Fruit fly (Drosophila melanogaster) whole organism, embryonic: ENCODE data around the gene CG15044.

Experiments used
- Ada2b ChIP-seq: fragments of 200-800 bp; sonication (Bioruptor generic); IDR thresholded peaks from 2 replicates; pipeline ENCODE4 v1.3.6; 2022; ENCODE audit warnings: missing biosample characterization, missing genetic modification characterization
- Bgb ChIP-seq: fragments of 200-800 bp; sonication (Bioruptor generic); IDR thresholded peaks from 2 replicates; pipeline ENCODE4 v1.3.6; 2022; ENCODE audit warnings: missing biosample characterization, missing genetic modification characterization; ENCODE audit not compliant: partially characterized antibody
- BtbVII ChIP-seq: fragments of 200-800 bp; sonication (Bioruptor generic); optimal IDR thresholded peaks from 3 replicates; lab custom pipeline; 2017; ENCODE audit warnings: missing biosample characterization, mild to moderate bottlenecking, missing genetic modification characterization
- CG10959 ChIP-seq: fragments of 200-800 bp; sonication (Bioruptor generic); IDR thresholded peaks from 2 replicates; pipeline ENCODE4 v1.3.6; 2022; ENCODE audit warnings: missing biosample characterization, missing genetic modification characterization
- CG11504 ChIP-seq: fragments of 200-800 bp; sonication (Bioruptor generic); optimal IDR thresholded peaks from 3 replicates; lab custom pipeline; 2019; ENCODE audit warnings: missing biosample characterization, mild to moderate bottlenecking, missing genetic modification characterization, moderate library complexity
- CG11560 ChIP-seq: fragments of 200-800 bp; sonication (Bioruptor generic); IDR thresholded peaks from 3 replicates; pipeline ENCODE4 v1.3.6; 2022; ENCODE audit warnings: missing biosample characterization, missing genetic modification characterization
- CG12071 ChIP-seq: fragments of 200-800 bp; sonication (Bioruptor generic); optimal IDR thresholded peaks from 3 replicates; lab custom pipeline; 2018; ENCODE audit warnings: missing biosample characterization, mild to moderate bottlenecking, missing genetic modification characterization
- CG12219 ChIP-seq: fragments of 200-800 bp; sonication (Bioruptor generic); optimal IDR thresholded peaks from 3 replicates; lab custom pipeline; 2018; ENCODE audit warnings: missing biosample characterization, mild to moderate bottlenecking, missing genetic modification characterization
- CG12659 ChIP-seq: fragments of 200-800 bp; sonication (Bioruptor generic); optimal IDR thresholded peaks from 3 replicates; lab custom pipeline; 2017; ENCODE audit warnings: mild to moderate bottlenecking, missing biosample characterization, missing genetic modification reagents, missing genetic modification characterization
- CG12744 ChIP-seq: fragments of 200-800 bp; sonication (Bioruptor generic); optimal IDR thresholded peaks from 2 replicates; lab custom pipeline; 2016; ENCODE audit warnings: missing biosample characterization, missing genetic modification characterization
- CG13296 ChIP-seq: fragments of 200-800 bp; sonication (Bioruptor generic); optimal IDR thresholded peaks from 3 replicates; lab custom pipeline; 2018; ENCODE audit warnings: missing biosample characterization, mild to moderate bottlenecking, missing genetic modification characterization
- CG16779 ChIP-seq: fragments of 200-800 bp; sonication (Bioruptor generic); IDR thresholded peaks from 2 replicates; pipeline ENCODE4 v1.3.6; 2022; ENCODE audit warnings: missing biosample characterization, missing genetic modification characterization
- CG17359 ChIP-seq: fragments of 200-800 bp; sonication (Bioruptor generic); optimal IDR thresholded peaks from 3 replicates; lab custom pipeline; 2018; ENCODE audit warnings: missing biosample characterization, mild to moderate bottlenecking, missing genetic modification characterization, moderate library complexity
- CG17829 ChIP-seq: fragments of 200-800 bp; optimal IDR thresholded peaks from 2 replicates; lab custom pipeline; 2019; ENCODE audit warnings: missing biosample characterization, mild to moderate bottlenecking, missing genetic modification characterization, moderate library complexity
- CG2120 ChIP-seq: fragments of 200-800 bp; sonication (Bioruptor generic); optimal IDR thresholded peaks from 3 replicates; lab custom pipeline; 2016; ENCODE audit warnings: missing biosample characterization, missing genetic modification characterization
- CG2875 ChIP-seq: fragments of 200-800 bp; sonication (Bioruptor generic); optimal IDR thresholded peaks from 2 replicates; lab custom pipeline; 2017; ENCODE audit warnings: missing biosample characterization, mild to moderate bottlenecking, missing genetic modification characterization, missing genetic modification reagents
- CG3065 ChIP-seq: fragments of 200-800 bp; sonication (Bioruptor generic); optimal IDR thresholded peaks from 2 replicates; lab custom pipeline; 2016; ENCODE audit warnings: missing biosample characterization, missing genetic modification characterization
- CG3838 ChIP-seq: fragments of 200-800 bp; sonication (Bioruptor generic); optimal IDR thresholded peaks from 3 replicates; lab custom pipeline; 2016; ENCODE audit warnings: missing biosample characterization, missing genetic modification characterization
- CG4282 ChIP-seq: fragments of 200-800 bp; sonication (Bioruptor generic); optimal IDR thresholded peaks from 2 replicates; lab custom pipeline; 2016; ENCODE audit warnings: missing biosample characterization, missing genetic modification characterization
- CG4328 ChIP-seq: fragments of 200-800 bp; sonication (Bioruptor generic); optimal IDR thresholded peaks from 3 replicates; lab custom pipeline; 2017; ENCODE audit warnings: missing biosample characterization, missing genetic modification reagents, missing genetic modification characterization
- CG4820 ChIP-seq: fragments of 200-800 bp; sonication (Bioruptor generic); optimal IDR thresholded peaks from 3 replicates; lab custom pipeline; 2016; ENCODE audit warnings: missing biosample characterization, missing genetic modification characterization
- CG9727 ChIP-seq: fragments of 200-800 bp; sonication (Bioruptor generic); optimal IDR thresholded peaks from 3 replicates; lab custom pipeline; 2017; ENCODE audit warnings: missing biosample characterization, mild to moderate bottlenecking, missing genetic modification characterization
- CG9932 ChIP-seq: fragments of 200-800 bp; sonication (Bioruptor generic); IDR thresholded peaks from 2 replicates; pipeline ENCODE4 v1.3.6; 2022; ENCODE audit warnings: missing biosample characterization, missing genetic modification characterization
- CHES-1-like ChIP-seq: fragments of 200-800 bp; sonication (Bioruptor generic); optimal IDR thresholded peaks from 2 replicates; lab custom pipeline; 2016; ENCODE audit warnings: missing biosample characterization, missing genetic modification characterization
- CkIIα-i1 ChIP-seq: fragments of 200-800 bp; sonication (Bioruptor generic); IDR thresholded peaks from 2 replicates; pipeline ENCODE4 v1.3.6; 2022; ENCODE audit warnings: missing biosample characterization, missing genetic modification characterization
- Dll ChIP-seq: fragments of 200-800 bp; sonication (Bioruptor generic); IDR thresholded peaks from 4 replicates; pipeline ENCODE4 v1.3.6; 2022; ENCODE audit warnings: missing biosample characterization, missing genetic modification characterization; ENCODE audit not compliant: partially characterized antibody
- E2f2 ChIP-seq: fragments of 200-800 bp; sonication (Bioruptor generic); IDR thresholded peaks from 2 replicates; pipeline ENCODE4 v1.3.6; 2022; ENCODE audit warnings: missing biosample characterization, missing genetic modification characterization
- Ets65A ChIP-seq: fragments of 200-800 bp; sonication (Bioruptor generic); peaks from one replicate; lab custom pipeline; 2016; ENCODE audit warnings: missing biosample characterization, missing genetic modification characterization
- MTF-1 ChIP-seq: fragments of 200-800 bp; sonication (Bioruptor generic); optimal IDR thresholded peaks from 2 replicates; lab custom pipeline; 2018; ENCODE audit warnings: missing biosample characterization, mild to moderate bottlenecking, missing genetic modification characterization, borderline replicate concordance
- Meics ChIP-seq: fragments of 200-800 bp; sonication (Bioruptor generic); optimal IDR thresholded peaks from 2 replicates; lab custom pipeline; 2017; ENCODE audit warnings: missing biosample characterization, mild to moderate bottlenecking, missing genetic modification characterization
- NC2β ChIP-seq: fragments of 200-800 bp; sonication (Bioruptor generic); optimal IDR thresholded peaks from 2 replicates; lab custom pipeline; 2016; ENCODE audit warnings: missing biosample characterization, missing genetic modification characterization
- Sox102F ChIP-seq: fragments of 200-800 bp; sonication (Bioruptor generic); optimal IDR thresholded peaks from 2 replicates; lab custom pipeline; 2018; ENCODE audit warnings: missing biosample characterization, mild to moderate bottlenecking, missing genetic modification characterization, moderate library complexity
- dmrt11E ChIP-seq: fragments of 200-800 bp; sonication (Bioruptor generic); optimal IDR thresholded peaks from 3 replicates; lab custom pipeline; 2018; ENCODE audit warnings: missing biosample characterization, mild to moderate bottlenecking, missing genetic modification characterization, moderate library complexity
- dpn ChIP-seq, 2 experiments: fragments of 200-800 bp; sonication (Bioruptor generic); optimal IDR thresholded peaks; 3 replicates each; lab custom pipeline; 2016; ENCODE audit warnings: missing biosample characterization in 2 of 2, missing genetic modification characterization in 2 of 2
- emc ChIP-seq: fragments of 200-800 bp; sonication (Bioruptor generic); optimal IDR thresholded peaks from 2 replicates; lab custom pipeline; 2016; ENCODE audit warnings: missing biosample characterization, missing genetic modification characterization
- eve ChIP-seq, 2 experiments: fragments of >200 bp; optimal IDR thresholded peaks; 2 replicates each; lab custom pipeline; 2017; ENCODE audit warnings: missing biosample characterization in 2 of 2, missing genetic modification characterization in 2 of 2
- gcm ChIP-seq: fragments of 200-800 bp; sonication (Bioruptor generic); optimal IDR thresholded peaks from 2 replicates; lab custom pipeline; 2019; ENCODE audit warnings: missing biosample characterization, mild to moderate bottlenecking, missing genetic modification characterization, moderate library complexity
- gcm2 ChIP-seq: fragments of 200-800 bp; sonication (Bioruptor generic); optimal IDR thresholded peaks from 2 replicates; lab custom pipeline; 2016; ENCODE audit warnings: missing biosample characterization, missing genetic modification characterization
- hkb ChIP-seq, 2 experiments: fragments of 200-800 bp in 1 of 2; fragments of >200 bp in 1 of 2; sonication (Bioruptor generic) in 1 of 2; IDR thresholded peaks in 1 of 2; optimal IDR thresholded peaks in 1 of 2; 2 replicates each; pipeline versions ENCODE4 v1.3.6 to Lab custom; 2017 to 2022; ENCODE audit warnings: missing biosample characterization in 1 of 2, missing genetic modification characterization in 1 of 2
- lola ChIP-seq, 3 experiments: fragments of >200 bp in 2 of 3; fragments of 200-800 bp in 1 of 3; sonication (Bioruptor generic) in 1 of 3; optimal IDR thresholded peaks; 2 replicates each; lab custom pipeline; 2017 to 2019; ENCODE audit warnings: missing biosample characterization in 3 of 3, missing genetic modification characterization in 3 of 3, mild to moderate bottlenecking in 1 of 3, moderate library complexity in 1 of 3
- luna ChIP-seq: fragments of 200-800 bp; sonication (Bioruptor generic); optimal IDR thresholded peaks from 2 replicates; lab custom pipeline; 2016; ENCODE audit warnings: missing biosample characterization, missing genetic modification characterization
- pb ChIP-seq: fragments of 200-800 bp; sonication (Bioruptor generic); optimal IDR thresholded peaks from 3 replicates; lab custom pipeline; 2016; ENCODE audit warnings: missing biosample characterization, missing genetic modification characterization
- pum ChIP-seq: fragments of 200-800 bp; sonication (Bioruptor generic); optimal IDR thresholded peaks from 2 replicates; lab custom pipeline; 2016; ENCODE audit warnings: missing biosample characterization, missing genetic modification characterization
- ranshi ChIP-seq: fragments of 200-800 bp; sonication (Bioruptor generic); IDR thresholded peaks from 2 replicates; pipeline ENCODE4 v1.3.6; 2022; ENCODE audit warnings: missing biosample characterization, missing genetic modification characterization
- rib ChIP-seq: fragments of 200-800 bp; sonication (Bioruptor generic); IDR thresholded peaks from 2 replicates; pipeline ENCODE4 v1.3.6; 2022; ENCODE audit warnings: missing biosample characterization, missing genetic modification characterization
- ro ChIP-seq: fragments of 200-800 bp; sonication (Bioruptor generic); IDR thresholded peaks from 2 replicates; pipeline ENCODE4 v1.3.6; 2022; ENCODE audit warnings: missing biosample characterization, missing genetic modification characterization
- row ChIP-seq: fragments of 200-800 bp; sonication (Bioruptor generic); IDR thresholded peaks from 3 replicates; pipeline ENCODE4 v1.3.6; 2022; ENCODE audit warnings: missing biosample characterization, missing genetic modification characterization
- tgo ChIP-seq: fragments of 200-800 bp; sonication (Bioruptor generic); IDR thresholded peaks from 3 replicates; pipeline ENCODE4 v1.3.6; 2022; ENCODE audit warnings: missing biosample characterization, missing genetic modification characterization
- tin ChIP-seq: fragments of 200-800 bp; sonication (Bioruptor generic); optimal IDR thresholded peaks from 3 replicates; lab custom pipeline; 2016; ENCODE audit warnings: missing biosample characterization, missing genetic modification characterization
- vvl ChIP-seq: fragments of 200-800 bp; sonication (Bioruptor generic); IDR thresholded peaks from 2 replicates; pipeline ENCODE4 v1.3.6; 2022; ENCODE audit warnings: missing biosample characterization, missing genetic modification characterization

The CG15044 gene

DNA sequence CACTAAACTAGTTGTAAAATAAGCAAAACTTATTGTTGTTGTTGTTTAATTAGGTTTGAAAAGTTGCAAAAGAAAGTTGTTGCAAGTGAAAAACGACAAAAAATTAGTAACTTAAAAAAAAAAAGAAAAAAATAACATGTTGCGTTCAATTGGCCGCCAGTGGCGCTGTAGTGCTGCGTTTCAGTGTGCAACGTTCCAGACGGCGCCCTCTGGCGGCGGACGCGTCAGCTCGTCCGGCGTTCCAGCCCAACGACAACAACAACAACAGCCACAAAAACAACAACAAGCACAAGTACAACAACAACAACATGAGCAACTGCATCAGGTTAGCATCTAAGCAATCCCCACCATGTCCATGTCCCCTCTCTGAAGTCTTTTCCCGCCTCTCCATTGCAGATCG is 25.6 kb upstream of the CG15044 start (continued):
- TF ChIP-seq emc (GFP tag; lab: Kevin White, UChicago) = no peak
- TF ChIP-seq hkb (optimal IDR thresholded peaks at IDR 0.05; lab: Kevin White, UChicago) = no peak
- 0 out of 2 replicates have a peak, but pooled peaks have one; percentile 30 for TF ChIP-seq hkb (GFP tag; IDR thresholded peaks at IDR 0.05; lab: Robert Waterston, UW)
- peak; percentile 23 to 47 for TF ChIP-seq dpn (GFP tag; optimal IDR thresholded peaks at IDR 0.05; lab: Kevin White, UChicago)
- TF ChIP-seq pum (GFP tag; lab: Kevin White, UChicago) = peak; percentile 10
- no peak for TF ChIP-seq gcm (GFP tag; lab: Kevin White, UChicago)
- no peak for TF ChIP-seq CG3065
- no peak for TF ChIP-seq CG12071
- TF ChIP-seq CG11504 (tag; lab: Kevin White, UChicago) = peak; percentile 65
- peak; percentile 7 for TF ChIP-seq pb
- TF ChIP-seq Bgb (GFP tag; lab: Robert Waterston, UW) = no peak
- peak; percentile 26 for TF ChIP-seq CG13296 (GFP tag; lab: Kevin White, UChicago)
- TF ChIP-seq rib = no peak
- no peak for TF ChIP-seq CG9932 (GFP tag; lab: Robert Waterston, UW)
- TF ChIP-seq CG4282 (GFP tag; lab: Kevin White, UChicago) = no peak
- no peak for TF ChIP-seq eve (GFP tag; optimal IDR thresholded peaks at IDR 0.05; lab: Kevin White, UChicago)
- TF ChIP-seq luna (GFP tag; lab: Kevin White, UChicago) = no peak
- peak; percentile 30 for TF ChIP-seq CG12659 (GFP tag; lab: Kevin White, UChicago)
- TF ChIP-seq Dll (GFP tag; lab: Robert Waterston, UW) = no peak
- no peak for TF ChIP-seq lola (GFP tag; optimal IDR thresholded peaks at IDR 0.05; lab: Kevin White, UChicago)
- no peak for TF ChIP-seq ranshi (GFP tag; lab: Robert Waterston, UW)
- TF ChIP-seq CG2120 (GFP tag; lab: Kevin White, UChicago) = no peak
- no peak for TF ChIP-seq gcm2 (GFP tag; lab: Kevin White, UChicago)
- TF ChIP-seq CG4328 (GFP tag; lab: Kevin White, UChicago) = no peak
- TF ChIP-seq MTF-1 (GFP tag; lab: Kevin White, UChicago) = peak; percentile 42
- TF ChIP-seq tin (GFP tag; lab: Kevin White, UChicago) = peak; percentile 29
- TF ChIP-seq Ada2b = 0 out of 2 replicates have a peak, but pooled peaks have one; percentile 22
- peak; percentile 86 for TF ChIP-seq Ets65A (GFP tag; lab: Kevin White, UChicago)
- TF ChIP-seq ro (GFP tag; lab: Robert Waterston, UW) = no peak
- TF ChIP-seq row (GFP tag; lab: Robert Waterston, UW) = peak; percentile 31; the same call in 1 of the 3 replicates
- TF ChIP-seq tgo = 0 out of 3 replicates have a peak, but pooled peaks have one; percentile 29
- no peak for TF ChIP-seq CkIIα-i1
- no peak for TF ChIP-seq Meics
- TF ChIP-seq CG3838 (GFP tag; lab: Kevin White, UChicago) = no peak
- peak; percentile 45 for TF ChIP-seq Sox102F (GFP tag; lab: Kevin White, UChicago)
- TF ChIP-seq NC2β (GFP tag; lab: Kevin White, UChicago) = peak; percentile 46
- TF ChIP-seq CG2875 (GFP tag; lab: Kevin White, UChicago) = peak; percentile 40
- no peak for TF ChIP-seq CG16779
- TF ChIP-seq dmrt11E (tag; lab: Kevin White, UChicago) = peak; percentile 5
- peak; percentile 40; the same call in 1 of the 2 replicates for TF ChIP-seq vvl
- TF ChIP-seq CG11560 = no peak
- TF ChIP-seq CG17359 (tag; lab: Kevin White, UChicago) = peak; percentile 92
- 0 out of 2 replicates have a peak, but pooled peaks have one; percentile 5 for TF ChIP-seq CG10959 (GFP tag; lab: Robert Waterston, UW)
- peak; percentile 40 for TF ChIP-seq CG17829
- peak; percentile 20 for TF ChIP-seq CG9727
- peak; percentile 39; the same call in 1 of the 2 replicates for TF ChIP-seq E2f2
- TF ChIP-seq BtbVII (GFP tag; lab: Kevin White, UChicago) = peak; percentile 16
- TF ChIP-seq CHES-1-like (GFP tag; lab: Kevin White, UChicago) = peak; percentile 25
- TF ChIP-seq CG4820 = peak; percentile 6
- TF ChIP-seq CG12219 (GFP tag; lab: Kevin White, UChicago) = no peak
- no peak for TF ChIP-seq CG12744 (GFP tag; lab: Kevin White, UChicago)
